Fruit fly (Drosophila melanogaster) whole organism, embryonic: ENCODE data around the gene Bet5.
A peak's percentile ranks its signal among the peaks of the same experiment; 100 is the strongest.

ENCODE experiments used
- Atf3 ChIP-seq: fragments of 200-800 bp; sonication (Bioruptor generic); optimal IDR thresholded peaks from 3 replicates; lab custom pipeline; 2016; ENCODE audit warnings: missing biosample characterization, missing genetic modification characterization
- Awh ChIP-seq: fragments of 200-800 bp; sonication (Bioruptor generic); IDR thresholded peaks from 2 replicates; pipeline ENCODE4, ENCODE4 v1.3.6; 2022; ENCODE audit warnings: missing biosample characterization, missing genetic modification characterization
- BtbVII ChIP-seq: fragments of 200-800 bp; sonication (Bioruptor generic); optimal IDR thresholded peaks from 3 replicates; lab custom pipeline; 2017; ENCODE audit warnings: missing biosample characterization, mild to moderate bottlenecking, missing genetic modification characterization
- Bteb2 ChIP-seq: fragments of 200-800 bp; sonication (Bioruptor generic); optimal IDR thresholded peaks from 2 replicates; lab custom pipeline; 2016; ENCODE audit warnings: missing biosample characterization, missing genetic modification characterization
- CG10366 ChIP-seq: fragments of 200-800 bp; sonication (Bioruptor generic); IDR thresholded peaks from 2 replicates; pipeline ENCODE4 v1.3.6; 2022; ENCODE audit warnings: missing biosample characterization, missing genetic modification characterization
- CG11093 ChIP-seq: fragments of 200-800 bp; sonication (Bioruptor generic); IDR thresholded peaks from 3 replicates; pipeline ENCODE4 v1.3.6; 2022; ENCODE audit warnings: missing biosample characterization, missing genetic modification characterization
- CG11247 ChIP-seq: fragments of 200-800 bp; sonication (Bioruptor generic); IDR thresholded peaks from 2 replicates; pipeline ENCODE4 v1.3.6; 2022; ENCODE audit warnings: missing biosample characterization, missing genetic modification characterization
- CG12071 ChIP-seq: fragments of 200-800 bp; sonication (Bioruptor generic); optimal IDR thresholded peaks from 3 replicates; lab custom pipeline; 2018; ENCODE audit warnings: missing biosample characterization, mild to moderate bottlenecking, missing genetic modification characterization
- CG12236 ChIP-seq: fragments of 200-800 bp; sonication (Bioruptor generic); optimal IDR thresholded peaks from 2 replicates; lab custom pipeline; 2016; ENCODE audit warnings: missing biosample characterization, missing genetic modification characterization
- CG12942 ChIP-seq: fragments of 200-800 bp; sonication (Bioruptor generic); optimal IDR thresholded peaks from 3 replicates; lab custom pipeline; 2016; ENCODE audit warnings: missing biosample characterization, missing genetic modification characterization
- CG13296 ChIP-seq: fragments of 200-800 bp; sonication (Bioruptor generic); optimal IDR thresholded peaks from 3 replicates; lab custom pipeline; 2018; ENCODE audit warnings: missing biosample characterization, mild to moderate bottlenecking, missing genetic modification characterization
- CG15601 ChIP-seq: fragments of 200-800 bp; sonication (Bioruptor generic); optimal IDR thresholded peaks from 3 replicates; lab custom pipeline; 2019; ENCODE audit warnings: missing biosample characterization, mild to moderate bottlenecking, missing genetic modification characterization, moderate library complexity
- CG17912 ChIP-seq: fragments of 200-800 bp; sonication (Bioruptor generic); optimal IDR thresholded peaks from 2 replicates; lab custom pipeline; 2018; ENCODE audit warnings: missing biosample characterization, mild to moderate bottlenecking, missing genetic modification characterization
- CG1832 ChIP-seq: fragments of 200-800 bp; sonication (Bioruptor generic); optimal IDR thresholded peaks from 2 replicates; lab custom pipeline; 2017; ENCODE audit warnings: missing biosample characterization, mild to moderate bottlenecking, missing genetic modification characterization, inconsistent platforms
- CG2199 ChIP-seq: fragments of 200-800 bp; sonication (Bioruptor generic); IDR thresholded peaks from 3 replicates; pipeline ENCODE4 v1.3.6; 2022; ENCODE audit warnings: missing biosample characterization, missing genetic modification characterization
- CG6683 ChIP-seq: fragments of 200-800 bp; sonication (Bioruptor generic); optimal IDR thresholded peaks from 2 replicates; lab custom pipeline; 2017; ENCODE audit warnings: missing biosample characterization, mild to moderate bottlenecking, missing genetic modification characterization, missing genetic modification reagents
- CG7556 ChIP-seq: fragments of 200-800 bp; sonication (Bioruptor generic); optimal IDR thresholded peaks from 2 replicates; lab custom pipeline; 2017; ENCODE audit warnings: missing biosample characterization, mild to moderate bottlenecking, missing genetic modification characterization
- CG8359 ChIP-seq: fragments of 200-800 bp; sonication (Bioruptor generic); optimal IDR thresholded peaks from 2 replicates; lab custom pipeline; 2017; ENCODE audit warnings: missing biosample characterization, mild to moderate bottlenecking, missing genetic modification characterization, borderline replicate concordance
- Chrac-16 ChIP-seq: fragments of 200-800 bp; sonication (Bioruptor generic); optimal IDR thresholded peaks from 3 replicates; lab custom pipeline; 2016; ENCODE audit warnings: missing biosample characterization, missing genetic modification characterization
- Kr ChIP-seq: fragments of 200-800 bp; sonication (Bioruptor generic); optimal IDR thresholded peaks from 2 replicates; lab custom pipeline; 2017; ENCODE audit warnings: missing biosample characterization, mild to moderate bottlenecking, missing genetic modification characterization
- Med ChIP-seq: fragments of 200-800 bp; sonication (Bioruptor generic); peaks from one replicate; lab custom pipeline; 2016; ENCODE audit warnings: missing biosample characterization, missing genetic modification characterization, mild to moderate bottlenecking, inconsistent platforms, moderate library complexity
- Myb ChIP-seq: fragments of 200-800 bp; sonication (Bioruptor generic); optimal IDR thresholded peaks from 2 replicates; lab custom pipeline; 2016; ENCODE audit warnings: missing biosample characterization, missing genetic modification characterization
- NFAT ChIP-seq: fragments of 200-800 bp; sonication (Bioruptor generic); IDR thresholded peaks from 2 replicates; pipeline ENCODE4 v1.3.6; 2022; ENCODE audit warnings: missing biosample characterization, missing genetic modification characterization
- Opbp ChIP-seq: fragments of 200-800 bp; sonication (Bioruptor generic); IDR thresholded peaks from 3 replicates; pipeline ENCODE4 v1.3.6; 2022; ENCODE audit warnings: missing biosample characterization, missing genetic modification characterization; ENCODE audit not compliant: partially characterized antibody
- Rfx ChIP-seq: fragments of 200-800 bp; sonication (Bioruptor generic); IDR thresholded peaks from 2 replicates; pipeline ENCODE4 v1.3.6; 2022; ENCODE audit warnings: missing biosample characterization, missing genetic modification characterization
- Scr ChIP-seq: fragments of 200-800 bp; sonication (Bioruptor generic); IDR thresholded peaks from 2 replicates; pipeline ENCODE4 v1.3.6; 2022; ENCODE audit warnings: missing biosample characterization, missing genetic modification characterization; ENCODE audit not compliant: partially characterized antibody
- Side ChIP-seq: fragments of 200-800 bp; sonication (Bioruptor generic); optimal IDR thresholded peaks from 2 replicates; lab custom pipeline; 2016; ENCODE audit warnings: missing biosample characterization, missing genetic modification characterization
- Tbp ChIP-seq: fragments of >200 bp; optimal IDR thresholded peaks from 2 replicates; lab custom pipeline; 2018; ENCODE audit warnings: missing biosample characterization, missing genetic modification characterization
- YL-1 ChIP-seq: fragments of 200-800 bp; sonication (Bioruptor generic); optimal IDR thresholded peaks from 3 replicates; lab custom pipeline; 2017; ENCODE audit warnings: missing biosample characterization, mild to moderate bottlenecking, missing genetic modification characterization
- amos ChIP-seq: fragments of 200-800 bp; sonication (Bioruptor generic); IDR thresholded peaks from 2 replicates; pipeline ENCODE4 v1.3.6; 2022; ENCODE audit warnings: missing biosample characterization, missing genetic modification characterization; ENCODE audit not compliant: partially characterized antibody
- cato ChIP-seq: fragments of 200-800 bp; sonication (Bioruptor generic); optimal IDR thresholded peaks from 2 replicates; lab custom pipeline; 2016; ENCODE audit warnings: missing biosample characterization, missing genetic modification characterization, borderline replicate concordance
- cg ChIP-seq: fragments of 200-800 bp; sonication (Bioruptor generic); optimal IDR thresholded peaks from 3 replicates; lab custom pipeline; 2019; ENCODE audit warnings: missing biosample characterization, mild to moderate bottlenecking, missing genetic modification characterization, moderate library complexity
- chm ChIP-seq: fragments of 200-800 bp; sonication (Bioruptor generic); IDR thresholded peaks from 2 replicates; pipeline ENCODE4 v1.3.6; 2022; ENCODE audit warnings: missing biosample characterization, missing genetic modification characterization
- gce ChIP-seq: fragments of 200-800 bp; sonication (Bioruptor generic); IDR thresholded peaks from 3 replicates; pipeline ENCODE4 v1.3.6; 2022; ENCODE audit warnings: missing biosample characterization, missing genetic modification characterization
- knrl ChIP-seq: fragments of 200-800 bp; sonication (Bioruptor generic); IDR thresholded peaks from 3 replicates; pipeline ENCODE4 v1.3.6; 2022; ENCODE audit warnings: missing biosample characterization, missing genetic modification characterization; ENCODE audit not compliant: partially characterized antibody
- lmd ChIP-seq: fragments of 200-800 bp; sonication (Bioruptor generic); IDR thresholded peaks from 2 replicates; pipeline ENCODE4 v1.3.6; 2022; ENCODE audit warnings: missing biosample characterization, missing genetic modification characterization
- pan ChIP-seq, 4 experiments: fragments of >200 bp in 3 of 4; fragments of 200-800 bp in 1 of 4; sonication (Bioruptor generic) in 1 of 4; optimal IDR thresholded peaks in 3 of 4; IDR thresholded peaks in 1 of 4; 2 replicates each; pipeline versions ENCODE4 v1.3.6 to Lab custom; 2017 to 2022; ENCODE audit warnings: missing biosample characterization in 2 of 4, missing genetic modification characterization in 2 of 4, mixed read lengths in 1 of 4
- schlank ChIP-seq: fragments of 200-800 bp; sonication (Bioruptor generic); optimal IDR thresholded peaks from 2 replicates; lab custom pipeline; 2018; ENCODE audit warnings: missing biosample characterization, mild to moderate bottlenecking, missing genetic modification characterization
- sens ChIP-seq: fragments of 200-800 bp; sonication (Bioruptor generic); peaks from one replicate; lab custom pipeline; 2016; ENCODE audit warnings: missing biosample characterization, missing genetic modification characterization
- seq ChIP-seq: fragments of 200-800 bp; sonication (Bioruptor generic); IDR thresholded peaks from 2 replicates; pipeline ENCODE4 v1.3.6; 2022; ENCODE audit warnings: missing biosample characterization, missing genetic modification characterization
- shn ChIP-seq: fragments of 200-800 bp; sonication (Bioruptor generic); optimal IDR thresholded peaks from 3 replicates; lab custom pipeline; 2016; ENCODE audit warnings: missing biosample characterization, missing genetic modification characterization
- sna ChIP-seq: fragments of 200-800 bp; sonication (Bioruptor generic); IDR thresholded peaks from 2 replicates; pipeline ENCODE4 v1.3.6; 2022; ENCODE audit warnings: missing biosample characterization, missing genetic modification characterization; ENCODE audit not compliant: partially characterized antibody
- sob ChIP-seq: fragments of 200-800 bp; sonication (Bioruptor generic); IDR thresholded peaks from 2 replicates; pipeline ENCODE4 v1.3.6; 2022; ENCODE audit warnings: missing biosample characterization, missing genetic modification characterization
- tin ChIP-seq: fragments of 200-800 bp; sonication (Bioruptor generic); optimal IDR thresholded peaks from 3 replicates; lab custom pipeline; 2016; ENCODE audit warnings: missing biosample characterization, missing genetic modification characterization
- tio ChIP-seq: fragments of 200-800 bp; sonication (Bioruptor generic); optimal IDR thresholded peaks from 2 replicates; lab custom pipeline; 2017; ENCODE audit warnings: missing biosample characterization, missing genetic modification characterization, inconsistent platforms
- tna ChIP-seq: fragments of 200-800 bp; sonication (Bioruptor generic); IDR thresholded peaks from 2 replicates; pipeline ENCODE4 v1.3.6; 2022; ENCODE audit warnings: missing biosample characterization, missing genetic modification characterization; ENCODE audit not compliant: partially characterized antibody
- toy ChIP-seq: fragments of 200-800 bp; sonication (Bioruptor generic); IDR thresholded peaks from 2 replicates; pipeline ENCODE4 v1.3.6; 2022; ENCODE audit warnings: missing biosample characterization, missing genetic modification characterization
- ttk ChIP-seq: fragments of 200-800 bp; sonication (Bioruptor generic); IDR thresholded peaks from 2 replicates; pipeline ENCODE4 v2.1.2; 2022; ENCODE audit warnings: missing biosample characterization, missing genetic modification characterization
- tup ChIP-seq: fragments of 200-800 bp; sonication (Bioruptor generic); optimal IDR thresholded peaks from 2 replicates; lab custom pipeline; 2016; ENCODE audit warnings: missing biosample characterization, mild to moderate bottlenecking, missing genetic modification characterization, moderate library complexity

Bet5 gene

DNA sequence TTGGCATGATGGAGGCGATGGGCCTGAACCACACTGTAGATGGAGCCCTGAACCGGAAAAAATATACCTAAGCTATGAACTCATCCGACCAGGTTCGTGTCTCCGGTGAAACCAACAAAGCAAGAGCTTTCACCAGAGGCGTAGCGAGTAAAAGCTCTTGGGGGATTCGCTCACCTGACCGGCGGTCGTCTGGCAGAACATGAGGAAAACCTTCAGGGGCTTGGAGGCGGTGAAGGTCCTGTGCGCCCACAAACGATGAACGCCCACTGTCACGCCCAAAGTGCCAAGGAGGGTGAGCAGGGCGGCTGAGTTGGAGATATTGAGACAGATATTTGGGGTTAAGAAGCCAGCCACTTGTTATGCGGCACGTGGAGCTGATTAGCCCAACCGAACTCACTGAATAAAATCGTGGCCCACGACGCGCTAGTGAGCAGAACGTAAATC is 15.6 kb downstream of the Bet5 start (continued):
- TF ChIP-seq CG12071, result peak; percentile 35
- peak; percentile 36 for TF ChIP-seq schlank
- no peak for TF ChIP-seq sna
- peak; percentile 68 for TF ChIP-seq sob (GFP tag; lab: Robert Waterston, UW)
- peak; percentile 42 for TF ChIP-seq tin
- TF ChIP-seq gce (GFP tag; lab: Robert Waterston, UW), result 0 out of 3 replicates have a peak, but pooled peaks have one; percentile 46
- TF ChIP-seq CG17912 (GFP tag; lab: Kevin White, UChicago), result no peak
- no peak for TF ChIP-seq Kr (GFP tag; lab: Kevin White, UChicago)
- no peak for TF ChIP-seq CG8359 (GFP tag; lab: Kevin White, UChicago)
- peak; percentile 5 for TF ChIP-seq Side
- peak; percentile 22 for TF ChIP-seq shn (GFP tag; lab: Kevin White, UChicago)
- no peak for TF ChIP-seq cg (GFP tag; lab: Kevin White, UChicago)
- peak; percentile 80; the same call in 1 of the 2 replicates for TF ChIP-seq chm (GFP tag; lab: Robert Waterston, UW)
- TF ChIP-seq pan (optimal IDR thresholded peaks at IDR 0.05; lab: Kevin White, UChicago), result no peak
- TF ChIP-seq pan (GFP tag; optimal IDR thresholded peaks at IDR 0.05 in 1 of 2, IDR thresholded peaks at IDR 0.05 in 1 of 2), result peak in 1 of 2 experiments; percentile 55
- peak; percentile 48 for TF ChIP-seq YL-1 (GFP tag; lab: Kevin White, UChicago)
- TF ChIP-seq CG6683 (GFP tag; lab: Kevin White, UChicago), result peak; percentile 10
- no peak for TF ChIP-seq knrl (GFP tag; lab: Robert Waterston, UW)
- TF ChIP-seq CG12942 (GFP tag; lab: Kevin White, UChicago), result peak; percentile 24
- TF ChIP-seq cato (GFP tag; lab: Kevin White, UChicago), result no peak
- TF ChIP-seq BtbVII (GFP tag; lab: Kevin White, UChicago), result no peak
- TF ChIP-seq sens (GFP tag; lab: Kevin White, UChicago), result no peak
- no peak; the same call in 1 of the 2 replicates for TF ChIP-seq amos
- TF ChIP-seq CG11093 (GFP tag; lab: Robert Waterston, UW), result 0 out of 3 replicates have a peak, but pooled peaks have one; percentile 28
- TF ChIP-seq Awh (GFP tag; lab: Robert Waterston, UW), result 0 out of 2 replicates have a peak, but pooled peaks have one; percentile 5
- no peak for TF ChIP-seq CG1832 (GFP tag; lab: Kevin White, UChicago)
- peak; percentile 88 for TF ChIP-seq Rfx (GFP tag; lab: Robert Waterston, UW)
- no peak for TF ChIP-seq Scr
- peak; percentile 30 for TF ChIP-seq Chrac-16
- TF ChIP-seq seq (GFP tag; lab: Robert Waterston, UW), result peak; percentile 45; the same call in 1 of the 2 replicates
- peak; percentile 50 for TF ChIP-seq Bteb2 (GFP tag; lab: Kevin White, UChicago)
- TF ChIP-seq CG15601 (tag; lab: Kevin White, UChicago), result peak; percentile 40
- peak; percentile 74 for TF ChIP-seq NFAT (GFP tag; lab: Robert Waterston, UW)
- TF ChIP-seq CG12236 (GFP tag; lab: Kevin White, UChicago), result no peak
- TF ChIP-seq lmd (GFP tag; lab: Robert Waterston, UW), result peak; percentile 72
- no peak for TF ChIP-seq CG7556 (GFP tag; lab: Kevin White, UChicago)
- TF ChIP-seq Med, result peak; percentile 86
- TF ChIP-seq tup (GFP tag; lab: Kevin White, UChicago), result no peak
- no peak for TF ChIP-seq Opbp
- peak; percentile 42 for TF ChIP-seq Myb (GFP tag; lab: Kevin White, UChicago)
- TF ChIP-seq CG2199 (GFP tag; lab: Robert Waterston, UW), result no peak
- TF ChIP-seq Atf3 (GFP tag; lab: Kevin White, UChicago), result peak; percentile 6
- no peak for TF ChIP-seq tio (GFP tag; lab: Kevin White, UChicago)
- TF ChIP-seq CG13296 (GFP tag; lab: Kevin White, UChicago), result peak; percentile 54
- peak; percentile 36; the same call in 1 of the 2 replicates for TF ChIP-seq CG10366
- TF ChIP-seq CG11247 (GFP tag; lab: Robert Waterston, UW), result peak; percentile 54; the same call in 1 of the 2 replicates
- 0 out of 2 replicates have a peak, but pooled peaks have one; percentile 20 for TF ChIP-seq ttk (GFP tag; lab: Robert Waterston, UW)
- TF ChIP-seq tna, result 0 out of 2 replicates have a peak, but pooled peaks have one; percentile 25
- TF ChIP-seq toy (GFP tag; lab: Robert Waterston, UW), result 0 out of 2 replicates have a peak, but pooled peaks have one; percentile 27
- no peak for TF ChIP-seq Tbp (GFP tag; lab: Kevin White, UChicago)
